Fruit fly (Drosophila melanogaster) whole organism, adult: ENCODE results near the gene Iyd.

Source experiments
- CG12768 ChIP-seq: fragments of 200-800 bp; sonication (Bioruptor generic); optimal IDR thresholded peaks from 2 replicates; lab custom pipeline; 2017; ENCODE audit warnings: missing biosample characterization, missing genetic modification characterization, mild to moderate bottlenecking, moderate library complexity, missing genetic modification reagents
- CG14711 ChIP-seq: fragments of 200-800 bp; sonication (Bioruptor generic); optimal IDR thresholded peaks from 2 replicates; lab custom pipeline; 2018; ENCODE audit warnings: missing biosample characterization, mild to moderate bottlenecking, missing genetic modification characterization, moderate library complexity
- pad ChIP-seq: fragments of 200-800 bp; sonication (Bioruptor generic); optimal IDR thresholded peaks from 3 replicates; lab custom pipeline; 2017; ENCODE audit warnings: missing biosample characterization, missing genetic modification characterization, mild to moderate bottlenecking, moderate library complexity, missing genetic modification reagents

DNA sequence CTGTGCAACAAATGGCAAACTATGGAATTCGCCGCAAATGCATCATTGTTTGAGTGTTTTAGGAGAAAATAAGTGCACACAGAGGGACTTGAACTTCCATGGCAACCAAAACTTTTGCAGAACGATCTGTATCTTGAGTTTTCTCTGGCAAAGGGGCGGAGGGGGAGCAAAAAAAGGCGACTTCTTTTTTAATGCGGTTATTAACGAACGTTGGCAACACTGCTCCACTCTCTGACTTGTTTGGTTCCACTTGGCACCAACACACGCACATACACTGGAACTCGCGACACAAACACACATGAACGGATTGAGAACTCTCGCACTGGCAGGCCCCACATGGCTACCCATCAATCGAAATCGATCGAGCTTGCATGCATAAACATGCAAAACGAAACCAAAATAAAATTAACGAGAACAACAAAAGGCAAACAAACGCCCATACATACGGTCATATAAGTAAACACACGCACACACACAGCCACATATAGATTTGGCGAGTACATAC, 23.4 kb upstream of the Iyd start:
- peak; percentile 77 for TF ChIP-seq CG14711 (tag; lab: Kevin White, UChicago)
- peak; percentile 15 for TF ChIP-seq CG12768 (GFP tag; lab: Kevin White, UChicago)
- TF ChIP-seq pad (GFP tag; lab: Kevin White, UChicago): peak; percentile 10
